Fruit fly (Drosophila melanogaster) whole organism, embryonic: ENCODE measurements around the gene CG1703.
A peak's percentile ranks its signal among the peaks of the same experiment; 100 is the strongest.

ENCODE experiments used
- Aef1 ChIP-seq: fragments of 200-800 bp; sonication (Bioruptor generic); IDR thresholded peaks from 3 replicates; pipeline ENCODE4 v1.3.6; 2022; ENCODE audit warnings: missing biosample characterization, missing genetic modification characterization
- Antp ChIP-seq: fragments of 200-800 bp; sonication (Bioruptor generic); optimal IDR thresholded peaks from 3 replicates; lab custom pipeline; 2016; ENCODE audit warnings: missing biosample characterization, missing genetic modification characterization
- B-H2 ChIP-seq: fragments of 200-800 bp; sonication (Bioruptor generic); optimal IDR thresholded peaks from 2 replicates; lab custom pipeline; 2018; ENCODE audit warnings: missing biosample characterization, mild to moderate bottlenecking, missing genetic modification characterization
- BtbVII ChIP-seq: fragments of 200-800 bp; sonication (Bioruptor generic); optimal IDR thresholded peaks from 3 replicates; lab custom pipeline; 2017; ENCODE audit warnings: missing biosample characterization, mild to moderate bottlenecking, missing genetic modification characterization
- CG10274 ChIP-seq: fragments of 200-800 bp; sonication (Bioruptor generic); optimal IDR thresholded peaks from 3 replicates; lab custom pipeline; 2017; ENCODE audit warnings: missing biosample characterization, mild to moderate bottlenecking, missing genetic modification characterization
- CG10462 ChIP-seq: fragments of 200-800 bp; sonication (Bioruptor generic); optimal IDR thresholded peaks from 2 replicates; lab custom pipeline; 2016; ENCODE audit warnings: missing biosample characterization, missing genetic modification characterization
- CG10654 ChIP-seq: fragments of 200-800 bp; sonication (Bioruptor generic); optimal IDR thresholded peaks from 2 replicates; lab custom pipeline; 2016; ENCODE audit warnings: missing biosample characterization, missing genetic modification characterization
- CG11456 ChIP-seq: fragments of 200-800 bp; sonication (Bioruptor generic); IDR thresholded peaks from 3 replicates; pipeline ENCODE4 v1.3.6; 2022; ENCODE audit warnings: missing biosample characterization, missing genetic modification characterization
- CG12219 ChIP-seq: fragments of 200-800 bp; sonication (Bioruptor generic); optimal IDR thresholded peaks from 3 replicates; lab custom pipeline; 2018; ENCODE audit warnings: missing biosample characterization, mild to moderate bottlenecking, missing genetic modification characterization
- CG12659 ChIP-seq: fragments of 200-800 bp; sonication (Bioruptor generic); optimal IDR thresholded peaks from 3 replicates; lab custom pipeline; 2017; ENCODE audit warnings: mild to moderate bottlenecking, missing biosample characterization, missing genetic modification reagents, missing genetic modification characterization
- CG13287 ChIP-seq: fragments of 200-800 bp; sonication (Bioruptor generic); IDR thresholded peaks from 2 replicates; pipeline ENCODE4 v1.3.6; 2022; ENCODE audit warnings: missing biosample characterization, missing genetic modification characterization; ENCODE audit not compliant: partially characterized antibody
- CG14050 ChIP-seq: fragments of 200-800 bp; sonication (Bioruptor generic); IDR thresholded peaks from 3 replicates; pipeline ENCODE4 v1.3.6; 2022; ENCODE audit warnings: missing biosample characterization, missing genetic modification characterization
- CG15011 ChIP-seq: fragments of 200-800 bp; sonication (Bioruptor generic); optimal IDR thresholded peaks from 3 replicates; lab custom pipeline; 2018; ENCODE audit warnings: missing biosample characterization, mild to moderate bottlenecking, missing genetic modification characterization
- CG15479 ChIP-seq: fragments of 200-800 bp; sonication (Bioruptor generic); optimal IDR thresholded peaks from 3 replicates; lab custom pipeline; 2019; ENCODE audit warnings: missing biosample characterization, mild to moderate bottlenecking, missing genetic modification characterization, moderate library complexity
- CG16863 ChIP-seq: fragments of 200-800 bp; sonication (Bioruptor generic); optimal IDR thresholded peaks from 3 replicates; lab custom pipeline; 2016; ENCODE audit warnings: missing biosample characterization, missing genetic modification characterization
- CG17568 ChIP-seq: fragments of 200-800 bp; sonication (Bioruptor generic); optimal IDR thresholded peaks from 2 replicates; lab custom pipeline; 2018; ENCODE audit warnings: missing biosample characterization, mild to moderate bottlenecking, missing genetic modification characterization, moderate library complexity
- CG17802 ChIP-seq: fragments of 200-800 bp; sonication (Bioruptor generic); optimal IDR thresholded peaks from 2 replicates; lab custom pipeline; 2018; ENCODE audit warnings: missing biosample characterization, mild to moderate bottlenecking, missing genetic modification characterization, moderate library complexity
- CG1832 ChIP-seq: fragments of 200-800 bp; sonication (Bioruptor generic); optimal IDR thresholded peaks from 2 replicates; lab custom pipeline; 2017; ENCODE audit warnings: missing biosample characterization, mild to moderate bottlenecking, missing genetic modification characterization, inconsistent platforms
- CG2120 ChIP-seq: fragments of 200-800 bp; sonication (Bioruptor generic); optimal IDR thresholded peaks from 3 replicates; lab custom pipeline; 2016; ENCODE audit warnings: missing biosample characterization, missing genetic modification characterization
- CG3726 ChIP-seq: fragments of 200-800 bp; sonication (Bioruptor generic); IDR thresholded peaks from 3 replicates; pipeline ENCODE4, ENCODE4 v1.3.6; 2022; ENCODE audit warnings: missing biosample characterization, missing genetic modification characterization
- CG4730 ChIP-seq: fragments of 200-800 bp; sonication (Bioruptor generic); IDR thresholded peaks from 2 replicates; pipeline ENCODE4 v1.3.6; 2022; ENCODE audit warnings: missing biosample characterization, missing genetic modification characterization
- CG8388 ChIP-seq: fragments of 200-800 bp; sonication (Bioruptor generic); optimal IDR thresholded peaks from 2 replicates; lab custom pipeline; 2019; ENCODE audit warnings: missing biosample characterization, mild to moderate bottlenecking, missing genetic modification characterization, moderate library complexity
- CG9727 ChIP-seq: fragments of 200-800 bp; sonication (Bioruptor generic); optimal IDR thresholded peaks from 3 replicates; lab custom pipeline; 2017; ENCODE audit warnings: missing biosample characterization, mild to moderate bottlenecking, missing genetic modification characterization
- CG9797 ChIP-seq: fragments of 200-800 bp; sonication (Bioruptor generic); optimal IDR thresholded peaks from 3 replicates; lab custom pipeline; 2018; ENCODE audit warnings: missing biosample characterization, mild to moderate bottlenecking, missing genetic modification characterization
- CG9932 ChIP-seq: fragments of 200-800 bp; sonication (Bioruptor generic); IDR thresholded peaks from 2 replicates; pipeline ENCODE4 v1.3.6; 2022; ENCODE audit warnings: missing biosample characterization, missing genetic modification characterization
- Drgx ChIP-seq: fragments of 200-800 bp; sonication (Bioruptor generic); IDR thresholded peaks from 2 replicates; pipeline ENCODE4 v1.3.6; 2022; ENCODE audit warnings: missing biosample characterization, missing genetic modification characterization
- E2f2 ChIP-seq: fragments of 200-800 bp; sonication (Bioruptor generic); IDR thresholded peaks from 2 replicates; pipeline ENCODE4 v1.3.6; 2022; ENCODE audit warnings: missing biosample characterization, missing genetic modification characterization
- HHEX ChIP-seq: fragments of 200-800 bp; sonication (Bioruptor generic); optimal IDR thresholded peaks from 3 replicates; lab custom pipeline; 2017; ENCODE audit warnings: missing biosample characterization, mild to moderate bottlenecking, missing genetic modification characterization, missing genetic modification reagents
- Mad ChIP-seq: fragments of 200-800 bp; sonication (Bioruptor generic); optimal IDR thresholded peaks from 2 replicates; lab custom pipeline; 2016; ENCODE audit warnings: missing biosample characterization, missing genetic modification characterization
- NFAT ChIP-seq: fragments of 200-800 bp; sonication (Bioruptor generic); IDR thresholded peaks from 2 replicates; pipeline ENCODE4 v1.3.6; 2022; ENCODE audit warnings: missing biosample characterization, missing genetic modification characterization
- Ptx1 ChIP-seq: fragments of 200-800 bp; sonication (Bioruptor generic); IDR thresholded peaks from 2 replicates; pipeline ENCODE4 v1.3.6; 2022; ENCODE audit warnings: missing biosample characterization, missing genetic modification characterization
- Sry-β ChIP-seq: fragments of 200-800 bp; sonication (Bioruptor generic); optimal IDR thresholded peaks from 2 replicates; lab custom pipeline; 2018; ENCODE audit warnings: missing biosample characterization, mild to moderate bottlenecking, missing genetic modification characterization, moderate library complexity
- chinmo ChIP-seq: fragments of 200-800 bp; sonication (Bioruptor generic); IDR thresholded peaks from 4 replicates; pipeline ENCODE4 v1.3.6; 2022; ENCODE audit warnings: missing biosample characterization, missing genetic modification characterization; ENCODE audit not compliant: partially characterized antibody
- cwo ChIP-seq: fragments of 200-800 bp; sonication (Bioruptor generic); optimal IDR thresholded peaks from 3 replicates; lab custom pipeline; 2017; ENCODE audit warnings: missing biosample characterization, missing genetic modification characterization, mild to moderate bottlenecking, moderate library complexity, missing genetic modification reagents
- dmrt99B ChIP-seq: fragments of 200-800 bp; sonication (Bioruptor generic); optimal IDR thresholded peaks from 2 replicates; lab custom pipeline; 2018; ENCODE audit warnings: missing biosample characterization, mild to moderate bottlenecking, missing genetic modification characterization, moderate library complexity
- fd102C ChIP-seq: fragments of 200-800 bp; sonication (Bioruptor generic); optimal IDR thresholded peaks from 2 replicates; lab custom pipeline; 2018; ENCODE audit warnings: missing biosample characterization, mild to moderate bottlenecking, missing genetic modification characterization, moderate library complexity
- fd96Cb ChIP-seq: fragments of 200-800 bp; sonication (Bioruptor generic); optimal IDR thresholded peaks from 2 replicates; lab custom pipeline; 2018; ENCODE audit warnings: missing biosample characterization, mild to moderate bottlenecking, missing genetic modification characterization, moderate library complexity
- gcm ChIP-seq: fragments of 200-800 bp; sonication (Bioruptor generic); optimal IDR thresholded peaks from 2 replicates; lab custom pipeline; 2019; ENCODE audit warnings: missing biosample characterization, mild to moderate bottlenecking, missing genetic modification characterization, moderate library complexity
- grau ChIP-seq: fragments of 200-800 bp; optimal IDR thresholded peaks from 3 replicates; lab custom pipeline; 2019; ENCODE audit warnings: missing biosample characterization, mild to moderate bottlenecking, missing genetic modification characterization, moderate library complexity
- her ChIP-seq: fragments of 200-800 bp; sonication (Bioruptor generic); optimal IDR thresholded peaks from 2 replicates; lab custom pipeline; 2016; ENCODE audit warnings: missing biosample characterization, missing genetic modification characterization
- ken ChIP-seq: fragments of 200-800 bp; sonication (Bioruptor generic); IDR thresholded peaks from 3 replicates; pipeline ENCODE4 v1.3.6; 2022; ENCODE audit warnings: missing biosample characterization, missing genetic modification characterization
- lab ChIP-seq: fragments of 200-800 bp; sonication (Bioruptor generic); optimal IDR thresholded peaks from 3 replicates; lab custom pipeline; 2017; ENCODE audit warnings: missing biosample characterization, missing genetic modification characterization, mild to moderate bottlenecking, moderate library complexity, missing genetic modification reagents
- nau ChIP-seq: fragments of 200-800 bp; sonication (Bioruptor generic); optimal IDR thresholded peaks from 3 replicates; lab custom pipeline; 2017; ENCODE audit warnings: missing biosample characterization, mild to moderate bottlenecking, missing genetic modification characterization, missing genetic modification reagents
- pan ChIP-seq, 4 experiments: fragments of >200 bp in 3 of 4; fragments of 200-800 bp in 1 of 4; sonication (Bioruptor generic) in 1 of 4; optimal IDR thresholded peaks in 3 of 4; IDR thresholded peaks in 1 of 4; 2 replicates each; pipeline versions ENCODE4 v1.3.6 to Lab custom; 2017 to 2022; ENCODE audit warnings: missing biosample characterization in 2 of 4, missing genetic modification characterization in 2 of 4, mixed read lengths in 1 of 4
- pita ChIP-seq: fragments of 200-800 bp; sonication (Bioruptor generic); optimal IDR thresholded peaks from 2 replicates; lab custom pipeline; 2017; ENCODE audit warnings: missing biosample characterization, mild to moderate bottlenecking, missing genetic modification characterization
- ranshi ChIP-seq: fragments of 200-800 bp; sonication (Bioruptor generic); IDR thresholded peaks from 2 replicates; pipeline ENCODE4 v1.3.6; 2022; ENCODE audit warnings: missing biosample characterization, missing genetic modification characterization
- sima ChIP-seq: fragments of 200-800 bp; sonication (Bioruptor generic); optimal IDR thresholded peaks from 2 replicates; lab custom pipeline; 2016; ENCODE audit warnings: missing biosample characterization, missing genetic modification characterization
- tio ChIP-seq: fragments of 200-800 bp; sonication (Bioruptor generic); optimal IDR thresholded peaks from 2 replicates; lab custom pipeline; 2017; ENCODE audit warnings: missing biosample characterization, missing genetic modification characterization, inconsistent platforms
- vnd ChIP-seq: fragments of 200-800 bp; sonication (Bioruptor generic); IDR thresholded peaks from 3 replicates; pipeline ENCODE4 v1.3.6; 2022; ENCODE audit warnings: missing biosample characterization, missing genetic modification characterization; ENCODE audit not compliant: partially characterized antibody

The CG1703 gene

DNA sequence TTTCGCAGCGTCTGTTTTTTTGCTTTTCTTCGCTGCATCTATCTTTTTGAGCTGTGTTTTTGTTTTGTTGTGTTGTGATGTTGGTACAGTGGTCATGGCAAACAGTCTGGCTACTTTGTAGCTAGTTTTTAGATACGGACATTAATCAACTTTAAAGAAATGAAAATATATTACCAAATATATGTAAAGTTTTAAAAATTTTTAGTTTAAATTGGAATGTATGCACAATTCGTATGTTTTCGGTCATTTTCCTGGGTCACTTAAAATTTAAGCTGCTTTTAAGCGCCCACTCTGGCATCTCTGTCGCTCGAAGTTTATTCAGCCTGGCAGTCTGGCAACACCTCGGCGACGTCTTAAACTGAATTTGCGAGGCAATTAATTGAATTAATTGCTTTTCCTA, 35.2 kb upstream of the CG1703 start, which contains the start of gene CG11695 (continued):
- TF ChIP-seq CG17802 (tag; lab: Kevin White, UChicago) (peak; percentile 4), Drgx (GFP tag; lab: Robert Waterston, UW) (peak; percentile 49; the same call in 1 of the 2 replicates), her (GFP tag; lab: Kevin White, UChicago) (no peak), CG1832 (GFP tag; lab: Kevin White, UChicago) (no peak), tio (GFP tag; lab: Kevin White, UChicago) (no peak), gcm (GFP tag; lab: Kevin White, UChicago) (peak; percentile 34), nau (GFP tag; lab: Kevin White, UChicago) (no peak), CG4730 (no peak), B-H2 (GFP tag; lab: Kevin White, UChicago) (peak; percentile 79), NFAT (GFP tag; lab: Robert Waterston, UW) (peak; percentile 70), ken (GFP tag; lab: Robert Waterston, UW) (0 out of 3 replicates have a peak, but pooled peaks have one; percentile 18), grau (tag; lab: Kevin White, UChicago) (peak; percentile 77), vnd (GFP tag; lab: Robert Waterston, UW) (no peak), pan (optimal IDR thresholded peaks at IDR 0.05; lab: Kevin White, UChicago) (no peak), pan (GFP tag; optimal IDR thresholded peaks at IDR 0.05 in 1 of 2, IDR thresholded peaks at IDR 0.05 in 1 of 2) (peak in 1 of 2 experiments; percentile 45), lab (GFP tag; lab: Kevin White, UChicago) (peak; percentile 75), sima (no peak), CG10274 (GFP tag; lab: Kevin White, UChicago) (no peak), CG9727 (GFP tag; lab: Kevin White, UChicago) (peak; percentile 52), CG9797 (peak; percentile 7), HHEX (peak; percentile 18), CG13287 (GFP tag; lab: Robert Waterston, UW) (peak; percentile 30; the same call in 1 of the 2 replicates), CG10462 (GFP tag; lab: Kevin White, UChicago) (no peak), fd96Cb (tag; lab: Kevin White, UChicago) (peak; percentile 49), CG15479 (no peak), fd102C (GFP tag; lab: Kevin White, UChicago) (no peak), Aef1 (GFP tag; lab: Robert Waterston, UW) (peak; percentile 48; the same call in 2 of the 3 replicates), chinmo (GFP tag; lab: Robert Waterston, UW) (no peak), CG3726 (GFP tag; lab: Robert Waterston, UW) (no peak), CG16863 (GFP tag; lab: Kevin White, UChicago) (peak; percentile 28), CG9932 (GFP tag; lab: Robert Waterston, UW) (peak; percentile 80), E2f2 (GFP tag; lab: Robert Waterston, UW) (peak; percentile 50), cwo (peak; percentile 19), CG12219 (GFP tag; lab: Kevin White, UChicago) (no peak), Antp (GFP tag; lab: Kevin White, UChicago) (peak; percentile 50), CG12659 (GFP tag; lab: Kevin White, UChicago) (peak; percentile 72), CG14050 (GFP tag; lab: Robert Waterston, UW) (no peak), CG8388 (GFP tag; lab: Kevin White, UChicago) (peak; percentile 42), BtbVII (GFP tag; lab: Kevin White, UChicago) (peak; percentile 16), Sry-β (GFP tag; lab: Kevin White, UChicago) (peak; percentile 95), CG10654 (GFP tag; lab: Kevin White, UChicago) (peak; percentile 55), dmrt99B (tag; lab: Kevin White, UChicago) (peak; percentile 57), Mad (GFP tag; lab: Kevin White, UChicago) (peak; percentile 65), pita (GFP tag; lab: Kevin White, UChicago) (no peak), CG2120 (GFP tag; lab: Kevin White, UChicago) (peak; percentile 78), CG15011 (GFP tag; lab: Kevin White, UChicago) (no peak), Ptx1 (GFP tag; lab: Robert Waterston, UW) (peak; percentile 70), CG17568 (GFP tag; lab: Kevin White, UChicago) (no peak), CG11456 (GFP tag; lab: Robert Waterston, UW) (peak; percentile 59; the same call in 1 of the 3 replicates), ranshi (peak; percentile 45; the same call in 1 of the 2 replicates)
